Fruit fly (Drosophila melanogaster) whole organism, pupa: ENCODE data around the gene Gr85a.

Source experiments
- CG15710 ChIP-seq: fragments of 200-800 bp; sonication (Bioruptor generic); optimal IDR thresholded peaks from 2 replicates; lab custom pipeline; 2018; ENCODE audit warnings: missing biosample characterization, mild to moderate bottlenecking, missing genetic modification characterization, moderate library complexity
- Ets98B ChIP-seq: fragments of 200-800 bp; sonication (Bioruptor generic); IDR thresholded peaks from 2 replicates; pipeline ENCODE4 v1.3.6; 2022; ENCODE audit warnings: missing biosample characterization, missing genetic modification characterization
- fd96Ca ChIP-seq: fragments of 200-800 bp; sonication (Bioruptor generic); IDR thresholded peaks from 3 replicates; pipeline ENCODE4 v1.3.6; 2022; ENCODE audit warnings: missing biosample characterization, missing genetic modification characterization

DNA sequence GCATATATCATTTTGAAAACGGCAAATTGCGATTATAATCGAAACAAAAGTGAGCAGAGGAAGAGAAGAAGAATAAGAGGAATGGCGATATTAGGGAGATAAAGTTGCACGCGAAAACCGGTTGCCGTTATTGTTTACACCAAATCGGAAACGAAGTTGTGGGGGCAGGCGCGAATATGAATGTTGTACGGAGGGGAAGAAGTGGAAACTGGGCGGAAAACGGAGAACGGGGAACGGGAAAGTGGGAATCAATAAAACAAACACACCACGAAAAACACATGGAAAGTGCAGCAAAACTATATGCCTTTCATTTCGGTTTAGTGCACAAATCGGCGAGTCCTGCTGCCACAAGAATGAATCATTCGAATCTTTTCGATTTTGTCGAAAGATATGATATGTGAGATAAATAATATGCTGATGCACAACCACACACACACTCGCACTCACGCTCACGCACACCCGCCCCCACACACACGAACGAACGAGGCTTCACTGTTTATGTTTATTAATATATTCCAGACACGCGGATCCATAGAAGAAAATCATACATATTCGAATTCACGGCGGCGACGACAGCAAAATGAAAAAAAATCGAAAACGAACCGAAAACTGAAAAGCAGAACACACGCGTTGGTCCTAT is 45.6 kb upstream of the Gr85a start:
- TF ChIP-seq CG15710 (tag; lab: Kevin White, UChicago) (no peak), Ets98B (GFP tag; lab: Robert Waterston, UW) (no peak), fd96Ca (GFP tag; lab: Robert Waterston, UW) (no peak)
